Worm (Caenorhabditis elegans) whole organism, late embryonic: Measurements from ENCODE around the gene C07A9.13.
"Not testable (repeated sequence)": the region's sequence is repeated elsewhere in the genome, so short reads cannot be mapped to it uniquely, and the experiment has no call there.

Source experiments
- C38D4.7 ChIP-seq: fragments of 200-800 bp; sonication (Bioruptor generic); optimal IDR thresholded peaks from 2 replicates; lab custom pipeline; 2018; ENCODE audit warnings: mild to moderate bottlenecking, missing genetic modification characterization, moderate library complexity, missing compliant biosample characterization
- ama-1 ChIP-seq: fragments of 150-350 bp; optimal IDR thresholded peaks from 2 replicates; lab custom pipeline; 2014
- ceh-30 ChIP-seq: fragments of 150-350 bp; optimal IDR thresholded peaks from 2 replicates; lab custom pipeline; 2014; ENCODE audit warnings: missing biosample characterization, missing genetic modification characterization
- ceh-45 ChIP-seq: fragments of 200-800 bp; sonication (Bioruptor generic); IDR thresholded peaks from 2 replicates; pipeline ENCODE4 v1.3.6; 2022; ENCODE audit warnings: missing genetic modification reagents, missing genetic modification characterization, missing compliant biosample characterization
- dmd-4 ChIP-seq: sonication (generic microtip); optimal IDR thresholded peaks from 2 replicates; lab custom pipeline; 2016; ENCODE audit warnings: borderline replicate concordance, missing genetic modification characterization, missing compliant biosample characterization
- ets-4 ChIP-seq: sonication (generic microtip); optimal IDR thresholded peaks from 2 replicates; lab custom pipeline; 2016; ENCODE audit warnings: missing genetic modification characterization, missing compliant biosample characterization
- nhr-11 ChIP-seq: fragments of 150-350 bp; optimal IDR thresholded peaks from 2 replicates; lab custom pipeline; 2014; ENCODE audit warnings: missing biosample characterization, missing genetic modification characterization
- pha-4 ChIP-seq: fragments of 150-350 bp; optimal IDR thresholded peaks from 2 replicates; lab custom pipeline; 2018; ENCODE audit warnings: missing biosample characterization, missing genetic modification reagents, missing genetic modification characterization
- ref-2 ChIP-seq: sonication (generic microtip); optimal IDR thresholded peaks from 2 replicates; lab custom pipeline; 2016; ENCODE audit warnings: missing genetic modification characterization, missing compliant biosample characterization
- sox-4 ChIP-seq: sonication (generic microtip); optimal IDR thresholded peaks from 2 replicates; lab custom pipeline; 2017; ENCODE audit warnings: mild to moderate bottlenecking, missing genetic modification characterization, inconsistent platforms, missing compliant biosample characterization
- unc-86 ChIP-seq: sonication (generic microtip); optimal IDR thresholded peaks from 2 replicates; lab custom pipeline; 2016; ENCODE audit warnings: missing genetic modification characterization, missing compliant biosample characterization

DNA sequence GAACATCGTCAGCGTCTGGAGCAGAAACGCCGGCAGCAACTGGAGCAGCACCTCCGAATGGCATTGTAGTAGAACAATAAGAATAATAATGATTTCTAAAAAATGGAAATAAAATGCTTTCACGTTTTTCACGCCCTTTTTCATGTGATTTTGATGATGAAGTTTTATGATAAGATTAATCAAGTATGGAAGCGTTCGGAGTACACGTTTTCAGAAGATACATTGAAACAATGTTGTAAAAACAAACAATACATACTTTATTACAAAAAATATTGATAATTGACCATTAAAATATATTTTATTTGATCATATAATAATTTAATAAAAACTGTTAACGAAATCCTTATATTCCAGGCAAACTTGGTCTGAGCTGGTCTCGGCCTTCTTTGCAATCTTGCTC, at the start of gene C07A9.13:
- TF ChIP-seq nhr-11 (tag; lab: Kevin White, UChicago); ceh-30 (tag; lab: Kevin White, UChicago); sox-4; ceh-45 (GFP tag; lab: Robert Waterston, UW); ref-2 (tag; lab: Kevin White, UChicago); pha-4 (tag; lab: Kevin White, UChicago); C38D4.7 (GFP tag; lab: Kevin White, UChicago); ama-1 (lab: Kevin White, UChicago); unc-86 (tag; lab: Kevin White, UChicago); dmd-4 (tag; lab: Kevin White, UChicago); ets-4 (tag; lab: Kevin White, UChicago): not testable (repeated sequence)
